Worm (Caenorhabditis elegans): ENCODE results near the gene srx-128.
A peak's percentile ranks its signal among the peaks of the same experiment; 100 is the strongest.

srx-128 gene

DNA sequence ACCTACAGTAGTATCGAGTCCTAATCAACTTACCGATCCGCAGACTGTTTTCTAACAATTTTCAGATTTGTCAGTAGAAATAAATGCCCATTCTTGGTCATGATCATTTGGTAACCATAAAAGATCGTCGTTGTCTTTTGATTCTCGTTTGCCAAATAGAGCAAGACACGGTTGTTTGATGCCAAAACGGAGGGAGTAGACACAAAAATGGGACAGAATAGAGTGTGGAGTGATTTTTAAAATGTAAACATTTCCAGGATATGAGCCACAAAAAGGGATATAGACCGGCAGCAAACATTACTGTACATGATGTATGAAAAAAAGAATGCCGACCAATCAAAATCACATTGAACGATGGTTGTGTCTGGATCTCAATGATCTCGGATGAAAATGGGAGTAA is 20.4 kb upstream of the srx-128 start, which contains the start of gene F55B12.2:
Gene F55B12.2, minus strand, starts transcription at position 101 of the 400 bp plus-strand sequence.
- no peak for TF ChIP-seq mls-2 (tag; optimal IDR thresholded peaks at IDR 0.05)
- TF ChIP-seq ceh-83 (GFP tag; optimal IDR thresholded peaks at IDR 0.05) = no peak
- TF ChIP-seq lin-13 (tag; optimal IDR thresholded peaks at IDR 0.05) = no peak
- TF ChIP-seq nhr-2 (tag; optimal IDR thresholded peaks at IDR 0.05) = no peak
- no peak for TF ChIP-seq zip-8 (tag; optimal IDR thresholded peaks at IDR 0.05)
- TF ChIP-seq blmp-1 (tag; optimal IDR thresholded peaks at IDR 0.05) = no peak

DNA sequence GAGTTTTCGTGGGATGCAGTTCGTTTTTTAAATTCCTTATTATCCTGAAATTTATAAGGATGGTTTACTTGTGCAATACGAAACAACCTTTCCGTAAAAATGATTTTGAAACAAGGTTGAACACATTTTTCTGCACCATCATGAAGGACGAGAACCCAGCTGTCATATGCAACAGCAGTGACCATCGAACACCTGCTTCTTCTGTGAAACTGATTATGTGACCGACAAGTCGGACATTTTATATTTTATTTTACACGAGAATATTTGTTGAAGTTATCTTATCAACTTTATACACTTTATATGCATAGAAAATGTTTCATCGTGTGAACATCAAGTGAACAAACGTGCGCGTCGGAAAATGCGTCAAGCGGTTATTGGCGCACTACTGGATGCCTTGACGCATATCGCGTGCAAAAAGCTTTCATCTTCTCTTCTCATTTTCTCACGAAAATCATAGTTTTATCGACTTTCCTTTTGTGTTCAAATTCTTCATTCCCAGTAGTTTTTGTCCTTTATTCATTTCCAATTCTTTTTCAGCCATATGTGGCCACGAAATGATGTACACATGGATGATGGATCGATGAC is 18.4 kb upstream of the srx-128 start, which contains the start of gene sel-10:
Gene sel-10, plus strand, starts transcription at position 538 of the 585 bp plus-strand sequence.
- TF ChIP-seq hlh-1 (tag; optimal IDR thresholded peaks at IDR 0.05) = peak; percentile 51
- TF ChIP-seq nhr-12 (tag; optimal IDR thresholded peaks at IDR 0.05) = no peak
- no peak for TF ChIP-seq M03D4.4 (tag; optimal IDR thresholded peaks at IDR 0.05)
- no peak for TF ChIP-seq ceh-39 (tag; optimal IDR thresholded peaks at IDR 0.05)
- no peak for TF ChIP-seq flh-1 (GFP tag; optimal IDR thresholded peaks at IDR 0.05)
- no peak for TF ChIP-seq ces-1 (GFP tag; optimal IDR thresholded peaks at IDR 0.05)
- peak; percentile 61 for TF ChIP-seq lin-13 (tag; optimal IDR thresholded peaks at IDR 0.05)
- TF ChIP-seq lsy-2 (tag; optimal IDR thresholded peaks at IDR 0.05) = peak; percentile 67
- peak; percentile 55 for TF ChIP-seq lin-32 (GFP tag; optimal IDR thresholded peaks at IDR 0.05)
- peak; percentile 60 for TF ChIP-seq pha-4 (tag; optimal IDR thresholded peaks at IDR 0.05)
- peak; percentile 23 for TF ChIP-seq drap-1 (GFP tag; optimal IDR thresholded peaks at IDR 0.05)
- TF ChIP-seq nhr-237 (tag; optimal IDR thresholded peaks at IDR 0.05) = no peak
- peak; percentile 63 for TF ChIP-seq mep-1 (tag; optimal IDR thresholded peaks at IDR 0.05)
- TF ChIP-seq nhr-2 (tag; optimal IDR thresholded peaks at IDR 0.05) = no peak

DNA sequence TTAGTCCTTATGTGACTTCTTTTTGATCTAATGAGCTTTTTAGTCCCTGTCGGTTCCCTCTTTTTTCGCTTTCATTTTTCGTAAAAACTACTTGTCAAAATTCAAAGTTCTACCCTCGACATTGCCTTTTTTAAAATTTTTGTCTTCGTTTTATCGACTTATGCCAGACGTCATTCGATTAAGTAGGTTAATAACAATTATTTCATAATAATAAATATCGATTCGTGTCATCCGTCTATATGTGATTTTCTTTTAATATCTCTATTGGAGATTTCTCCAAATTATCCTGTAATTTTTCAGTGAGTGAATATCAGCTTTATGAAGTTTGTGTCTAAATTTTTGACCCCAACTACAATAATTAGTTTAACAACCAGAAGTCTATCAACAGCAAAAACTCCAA is 14.5 kb upstream of the srx-128 start, which contains the start of gene hpo-31:
Gene hpo-31, plus strand, starts transcription at position 301 of the 400 bp plus-strand sequence.
- TF ChIP-seq flh-1 (GFP tag; optimal IDR thresholded peaks at IDR 0.05) = no peak
- TF ChIP-seq nhr-28 (tag; optimal IDR thresholded peaks at IDR 0.05) = no peak
- no peak for TF ChIP-seq cnd-1 (tag; optimal IDR thresholded peaks at IDR 0.05)

DNA sequence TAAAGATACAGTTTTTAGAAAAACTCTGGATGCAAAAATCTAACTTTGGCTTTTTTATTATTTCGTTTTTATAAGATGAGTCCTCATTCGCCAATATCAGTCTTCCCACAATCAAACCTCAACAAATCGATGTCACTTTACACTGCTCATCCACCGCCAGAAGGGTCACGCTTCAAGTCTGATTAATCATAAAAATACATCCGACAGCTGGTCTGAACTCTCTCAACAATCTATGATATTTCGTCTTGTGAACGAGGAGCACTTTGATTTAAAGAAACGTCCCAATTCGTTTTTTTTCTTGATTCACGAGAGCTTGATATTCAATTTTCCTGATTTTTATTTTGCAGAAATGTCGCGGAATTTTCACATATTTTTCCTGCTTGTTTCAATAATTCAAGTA is 9.4 kb upstream of the srx-128 start, which contains the start of gene nrf-5:
Gene nrf-5, plus strand, starts transcription at position 348 of the 400 bp plus-strand sequence.
- TF ChIP-seq ceh-83 (GFP tag; optimal IDR thresholded peaks at IDR 0.05) (no peak), hlh-1 (tag; optimal IDR thresholded peaks at IDR 0.05) (peak; percentile 64), nhr-76 (tag; optimal IDR thresholded peaks at IDR 0.05) (no peak)

DNA sequence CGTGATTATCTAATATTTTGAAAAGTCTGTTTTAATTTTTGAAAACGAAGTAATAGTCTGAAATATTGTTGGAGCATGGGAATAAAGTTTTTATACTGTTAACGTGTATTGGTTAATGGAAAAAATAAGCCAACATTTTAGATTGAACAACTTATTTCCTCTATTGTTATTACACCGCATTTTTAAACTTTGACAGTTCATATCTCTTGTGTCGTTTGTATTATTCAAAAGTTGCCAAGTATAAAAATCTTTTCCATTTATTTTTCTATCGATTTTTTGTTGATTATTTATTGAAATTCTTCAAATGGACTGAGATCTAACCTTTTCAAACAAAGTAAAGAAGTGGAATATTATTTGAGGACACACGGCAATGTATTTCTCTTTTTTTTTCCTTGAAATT is 6.5 kb upstream of the srx-128 start, which contains the start of gene str-165:
Gene str-165, plus strand, starts transcription at position 301 of the 400 bp plus-strand sequence.
- TF ChIP-seq nhr-28 (tag; optimal IDR thresholded peaks at IDR 0.05) = no peak
- TF ChIP-seq unc-62 (GFP tag; optimal IDR thresholded peaks at IDR 0.05) = no peak
- TF ChIP-seq ceh-39 (tag; optimal IDR thresholded peaks at IDR 0.05) = no peak
- no peak for TF ChIP-seq bed-3 (GFP tag; optimal IDR thresholded peaks at IDR 0.05)
- TF ChIP-seq sptf-1 (tag; optimal IDR thresholded peaks at IDR 0.05) = no peak
- no peak for TF ChIP-seq lin-13 (tag; optimal IDR thresholded peaks at IDR 0.05)
- TF ChIP-seq nhr-2 (tag; optimal IDR thresholded peaks at IDR 0.05) = no peak
- TF ChIP-seq unc-120 (tag; optimal IDR thresholded peaks at IDR 0.05; ENCODE audit: poor library complexity, severe bottlenecking) = no peak
- TF ChIP-seq mep-1 (tag; optimal IDR thresholded peaks at IDR 0.05) = no peak
- no peak for TF ChIP-seq lin-32 (GFP tag; optimal IDR thresholded peaks at IDR 0.05)

DNA sequence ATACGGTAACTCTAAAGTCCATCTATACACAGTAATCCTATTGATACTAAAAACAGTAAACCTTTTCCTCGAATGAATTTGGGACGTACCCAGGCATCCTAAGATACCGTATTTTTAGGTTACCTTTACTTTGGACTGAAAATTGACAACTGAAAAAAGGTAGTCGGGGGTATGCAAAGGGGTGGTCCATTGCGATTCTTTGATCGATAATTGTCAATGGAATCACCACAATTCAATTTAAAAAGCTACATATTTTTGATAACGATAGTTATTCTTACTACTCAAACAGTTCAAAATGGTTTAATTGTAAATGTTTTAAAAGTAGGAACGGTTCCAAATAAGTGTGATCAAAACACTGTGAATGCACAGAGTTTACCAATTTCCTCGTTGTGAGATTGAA is 3.3 kb upstream of the srx-128 start, which contains the start of gene srx-129:
Gene srx-129, plus strand, starts transcription at position 301 of the 400 bp plus-strand sequence.
- TF ChIP-seq blmp-1 (tag; optimal IDR thresholded peaks at IDR 0.05) (no peak), flh-1 (GFP tag; optimal IDR thresholded peaks at IDR 0.05) (no peak), mab-5 (tag; optimal IDR thresholded peaks at IDR 0.05) (no peak), drap-1 (GFP tag; optimal IDR thresholded peaks at IDR 0.05) (no peak), ceh-83 (GFP tag; optimal IDR thresholded peaks at IDR 0.05) (no peak), elt-3 (tag; optimal IDR thresholded peaks at IDR 0.05) (no peak), elt-1 (tag; optimal IDR thresholded peaks at IDR 0.05; ENCODE audit: borderline replicate concordance, insufficient read depth) (no peak), unc-62 (GFP tag; optimal IDR thresholded peaks at IDR 0.05) (no peak), unc-39 (tag; optimal IDR thresholded peaks at IDR 0.05) (no peak), snpc-4 (tag; optimal IDR thresholded peaks at IDR 0.05) (no peak), ceh-39 (tag; optimal IDR thresholded peaks at IDR 0.05) (no peak), mep-1 (tag; optimal IDR thresholded peaks at IDR 0.05) (no peak), lin-13 (tag; optimal IDR thresholded peaks at IDR 0.05) (no peak), nhr-12 (tag; optimal IDR thresholded peaks at IDR 0.05) (no peak), hlh-1 (tag; optimal IDR thresholded peaks at IDR 0.05) (no peak), ces-1 (GFP tag; optimal IDR thresholded peaks at IDR 0.05) (no peak), nhr-28 (tag; optimal IDR thresholded peaks at IDR 0.05) (no peak), tbx-8 (GFP tag; optimal IDR thresholded peaks at IDR 0.05) (no peak), ceh-43 (GFP tag; optimal IDR thresholded peaks at IDR 0.05) (no peak), mls-2 (tag; optimal IDR thresholded peaks at IDR 0.05) (no peak)
